Worm (Caenorhabditis elegans) whole organism, L4 larva: ENCODE measurements around the gene mtm-5.

Source experiments
- ZK546.5 ChIP-seq, 2 experiments: sonication (generic microtip); optimal IDR thresholded peaks; 2 replicates each; lab custom pipeline; 2017; ENCODE audit warnings: missing biosample characterization in 2 of 2, missing genetic modification characterization in 2 of 2
- ceh-82 ChIP-seq: sonication (generic microtip); optimal IDR thresholded peaks from 2 replicates; lab custom pipeline; 2017; ENCODE audit warnings: missing biosample characterization, missing genetic modification characterization
- dve-1 ChIP-seq: sonication (generic microtip); optimal IDR thresholded peaks from 2 replicates; lab custom pipeline; 2017; ENCODE audit warnings: antibody characterized with exemption, mild to moderate bottlenecking, missing genetic modification characterization, missing compliant biosample characterization; ENCODE audit not compliant: insufficient read depth
- hlh-30 ChIP-seq: sonication (generic microtip); optimal IDR thresholded peaks from 2 replicates; lab custom pipeline; 2017; ENCODE audit warnings: antibody characterized with exemption, mild to moderate bottlenecking, missing genetic modification characterization, missing compliant biosample characterization; ENCODE audit not compliant: insufficient read depth
- lin-1 ChIP-seq: fragments of 200-800 bp; sonication (Bioruptor generic); IDR thresholded peaks from 2 replicates; pipeline ENCODE4 v1.3.6; 2022; ENCODE audit warnings: missing genetic modification reagents, missing genetic modification characterization, missing compliant biosample characterization
- nhr-77 ChIP-seq: fragments of 150-350 bp; optimal IDR thresholded peaks from 2 replicates; lab custom pipeline; 2014; ENCODE audit warnings: missing biosample characterization, missing genetic modification characterization
- unc-39 ChIP-seq: sonication (generic microtip); optimal IDR thresholded peaks from 2 replicates; lab custom pipeline; 2017; ENCODE audit warnings: missing biosample characterization, missing genetic modification characterization

DNA sequence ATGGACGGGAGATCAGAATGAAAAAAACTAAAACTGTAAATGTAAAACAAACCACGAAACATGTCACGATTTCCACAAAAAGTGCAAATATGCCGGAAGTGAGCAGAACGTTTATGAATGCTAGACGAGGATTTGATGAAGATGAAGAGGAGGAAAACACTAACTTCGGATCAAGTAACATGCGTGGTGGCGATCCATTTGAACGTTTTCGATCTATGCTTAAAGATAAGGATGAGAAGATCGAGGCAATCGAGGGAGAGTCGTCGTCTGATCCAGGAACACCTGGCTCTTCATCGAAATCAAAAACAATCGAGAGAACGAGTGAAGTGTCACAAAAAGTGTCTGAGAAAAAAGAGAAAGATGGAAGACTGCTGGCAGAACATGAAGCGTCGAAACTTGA, 22.1 kb upstream of the mtm-5 start:
- TF ChIP-seq unc-39 (tag; lab: Kevin White, UChicago) (no peak), dve-1 (tag; lab: Kevin White, UChicago) (no peak), ceh-82 (tag; lab: Kevin White, UChicago) (no peak), hlh-30 (tag; lab: Kevin White, UChicago) (no peak), ZK546.5 (tag; optimal IDR thresholded peaks at IDR 0.05; lab: Kevin White, UChicago) (no peak), lin-1 (GFP tag; lab: Robert Waterston, UW) (no peak), nhr-77 (tag; lab: Kevin White, UChicago) (no peak)
